Worm (Caenorhabditis elegans) whole organism, L1 larva: ENCODE results near the gene srh-71.

Source experiments
- alr-1 ChIP-seq: fragments of 200-800 bp; sonication (Bioruptor generic); optimal IDR thresholded peaks from 2 replicates; lab custom pipeline; 2018; ENCODE audit warnings: borderline replicate concordance, mild to moderate bottlenecking, missing genetic modification characterization, missing compliant biosample characterization
- aly-2 ChIP-seq: fragments of 150-350 bp; optimal IDR thresholded peaks from 2 replicates; lab custom pipeline; 2014; ENCODE audit warnings: missing biosample characterization, missing genetic modification characterization
- ceh-63 ChIP-seq: fragments of 200-800 bp; sonication (Bioruptor generic); optimal IDR thresholded peaks from 2 replicates; lab custom pipeline; 2018; ENCODE audit warnings: mild to moderate bottlenecking, missing genetic modification characterization, missing compliant biosample characterization
- ceh-8 ChIP-seq: fragments of 200-800 bp; sonication (Bioruptor generic); optimal IDR thresholded peaks from 2 replicates; lab custom pipeline; 2018; ENCODE audit warnings: mild to moderate bottlenecking, missing genetic modification characterization, moderate library complexity, missing compliant biosample characterization
- ceh-82 ChIP-seq, 3 experiments: fragments of 150-350 bp in 1 of 3; sonication (generic microtip) in 2 of 3; optimal IDR thresholded peaks; 2 replicates each; lab custom pipeline; 2014 to 2017; ENCODE audit warnings: missing biosample characterization in 3 of 3, missing genetic modification characterization in 3 of 3
- dpl-1 ChIP-seq, 3 experiments: fragments of 150-350 bp in 2 of 3; sonication (generic microtip) in 1 of 3; optimal IDR thresholded peaks; 2 replicates each; lab custom pipeline; 2014 to 2017; ENCODE audit warnings: missing biosample characterization in 3 of 3, missing genetic modification characterization in 3 of 3, missing genetic modification reagents in 3 of 3
- efl-1 ChIP-seq, 4 experiments: fragments of 150-350 bp; optimal IDR thresholded peaks in 3 of 4; peaks in 1 of 4; 1 replicate in 1 of 4; 2 replicates in 3 of 4; lab custom pipeline; 2014; ENCODE audit warnings: missing biosample characterization in 2 of 4, missing genetic modification characterization in 2 of 4, missing genetic modification reagents in 2 of 4
- efl-3 ChIP-seq: fragments of 200-800 bp; sonication (Bioruptor generic); optimal IDR thresholded peaks from 2 replicates; lab custom pipeline; 2018; ENCODE audit warnings: mild to moderate bottlenecking, missing genetic modification characterization, missing compliant biosample characterization
- egl-27 ChIP-seq, 2 experiments: fragments of 150-350 bp in 1 of 2; sonication (generic microtip); optimal IDR thresholded peaks; 3 replicates each; lab custom pipeline; 2017 to 2018; ENCODE audit warnings: missing biosample characterization in 2 of 2, missing genetic modification characterization in 2 of 2, missing genetic modification reagents in 2 of 2
- elt-3 ChIP-seq, 6 experiments: fragments of 150-350 bp in 1 of 6; sonication (generic microtip); optimal IDR thresholded peaks; 2 replicates each; lab custom pipeline; 2017 to 2018; ENCODE audit warnings: missing biosample characterization in 6 of 6, missing genetic modification characterization in 6 of 6, inconsistent platforms in 1 of 6
- ets-5 ChIP-seq: fragments of 200-800 bp; sonication (Bioruptor generic); IDR thresholded peaks from 2 replicates; pipeline ENCODE4 v1.3.6; 2022; ENCODE audit warnings: missing genetic modification characterization, missing compliant biosample characterization
- fkh-10 ChIP-seq: sonication (generic microtip); optimal IDR thresholded peaks from 2 replicates; lab custom pipeline; 2017; ENCODE audit warnings: missing biosample characterization, missing genetic modification reagents, missing genetic modification characterization
- fkh-4 ChIP-seq: sonication (generic microtip); optimal IDR thresholded peaks from 2 replicates; lab custom pipeline; 2016; ENCODE audit warnings: missing compliant biosample characterization, missing genetic modification characterization, borderline replicate concordance
- fkh-8 ChIP-seq: sonication (generic microtip); optimal IDR thresholded peaks from 2 replicates; lab custom pipeline; 2016; ENCODE audit warnings: mild to moderate bottlenecking, missing genetic modification characterization, missing compliant biosample characterization
- hlh-17 ChIP-seq: fragments of 200-800 bp; sonication (Bioruptor generic); optimal IDR thresholded peaks from 2 replicates; lab custom pipeline; 2018; ENCODE audit warnings: missing genetic modification characterization, mild to moderate bottlenecking, missing compliant biosample characterization, moderate library complexity, borderline replicate concordance
- hpl-2 ChIP-seq: fragments of 150-350 bp; optimal IDR thresholded peaks from 2 replicates; lab custom pipeline; 2014; ENCODE audit warnings: missing biosample characterization, missing genetic modification reagents, missing genetic modification characterization
- isw-1 ChIP-seq: fragments of 200-800 bp; sonication (Bioruptor generic); IDR thresholded peaks from 2 replicates; pipeline ENCODE4 v1.3.6; 2022; ENCODE audit warnings: missing genetic modification characterization, missing compliant biosample characterization
- lin-13 ChIP-seq: fragments of 150-350 bp; optimal IDR thresholded peaks from 2 replicates; lab custom pipeline; 2014; ENCODE audit warnings: missing biosample characterization, missing genetic modification reagents, missing genetic modification characterization
- lin-15B ChIP-seq: fragments of 150-350 bp; sonication (generic microtip); optimal IDR thresholded peaks from 3 replicates; lab custom pipeline; 2014; ENCODE audit warnings: missing biosample characterization, missing genetic modification characterization
- lin-35 ChIP-seq, 2 experiments: fragments of 150-350 bp; optimal IDR thresholded peaks; 2 replicates each; lab custom pipeline; 2014; ENCODE audit warnings: missing biosample characterization in 2 of 2, missing genetic modification characterization in 2 of 2, missing genetic modification reagents in 2 of 2
- lir-3 ChIP-seq: sonication (generic microtip); optimal IDR thresholded peaks from 2 replicates; lab custom pipeline; 2016; ENCODE audit warnings: mild to moderate bottlenecking, missing genetic modification characterization, moderate library complexity, missing compliant biosample characterization; ENCODE audit not compliant: poor library complexity
- mab-9 ChIP-seq: fragments of 200-800 bp; sonication (Bioruptor generic); IDR thresholded peaks from 2 replicates; pipeline ENCODE4 v1.3.6; 2022; ENCODE audit warnings: missing genetic modification reagents, missing genetic modification characterization, missing compliant biosample characterization
- nhr-47 ChIP-seq: sonication (generic microtip); optimal IDR thresholded peaks from 2 replicates; lab custom pipeline; 2016; ENCODE audit warnings: mild to moderate bottlenecking, missing genetic modification characterization, moderate library complexity, missing compliant biosample characterization
- nhr-71 ChIP-seq: sonication (generic microtip); optimal IDR thresholded peaks from 2 replicates; lab custom pipeline; 2016; ENCODE audit warnings: mild to moderate bottlenecking, missing genetic modification characterization, moderate library complexity, missing compliant biosample characterization
- nhr-84 ChIP-seq: sonication (generic microtip); optimal IDR thresholded peaks from 2 replicates; lab custom pipeline; 2017; ENCODE audit warnings: missing biosample characterization, missing genetic modification characterization
- nhr-85 ChIP-seq: sonication (generic microtip); peaks from one replicate; lab custom pipeline; 2016; ENCODE audit warnings: missing genetic modification characterization, inconsistent platforms, missing compliant biosample characterization
- nhr-90 ChIP-seq: sonication (generic microtip); optimal IDR thresholded peaks from 2 replicates; lab custom pipeline; 2016; ENCODE audit warnings: mild to moderate bottlenecking, missing genetic modification characterization, missing compliant biosample characterization; ENCODE audit not compliant: poor library complexity
- pag-3 ChIP-seq: sonication (generic microtip); optimal IDR thresholded peaks from 2 replicates; lab custom pipeline; 2017; ENCODE audit warnings: missing genetic modification characterization, mild to moderate bottlenecking, missing compliant biosample characterization, antibody characterized with exemption, borderline replicate concordance; ENCODE audit not compliant: insufficient read depth
- pqm-1 ChIP-seq: sonication (generic microtip); optimal IDR thresholded peaks from 3 replicates; lab custom pipeline; 2017; ENCODE audit warnings: missing biosample characterization, missing genetic modification characterization
- rnt-1 ChIP-seq: sonication (generic microtip); optimal IDR thresholded peaks from 2 replicates; lab custom pipeline; 2016; ENCODE audit warnings: mild to moderate bottlenecking, missing genetic modification characterization, moderate library complexity, missing compliant biosample characterization
- snu-23 ChIP-seq: sonication (generic microtip); optimal IDR thresholded peaks from 2 replicates; lab custom pipeline; 2016; ENCODE audit warnings: missing genetic modification characterization, missing compliant biosample characterization
- swsn-7 ChIP-seq: sonication (generic microtip); optimal IDR thresholded peaks from 2 replicates; lab custom pipeline; 2016; ENCODE audit warnings: missing genetic modification characterization, missing compliant biosample characterization
- unc-30 ChIP-seq: sonication (generic microtip); optimal IDR thresholded peaks from 2 replicates; lab custom pipeline; 2017; ENCODE audit warnings: missing biosample characterization, missing genetic modification characterization
- unc-86 ChIP-seq: sonication (generic microtip); optimal IDR thresholded peaks from 2 replicates; lab custom pipeline; 2016; ENCODE audit warnings: missing genetic modification characterization, missing compliant biosample characterization
- unc-98 ChIP-seq: fragments of 200-800 bp; sonication (Bioruptor generic); IDR thresholded peaks from 2 replicates; pipeline ENCODE4 v1.3.6; 2022; ENCODE audit warnings: missing genetic modification characterization, missing compliant biosample characterization
- vab-15 ChIP-seq: sonication (generic microtip); optimal IDR thresholded peaks from 2 replicates; lab custom pipeline; 2017; ENCODE audit warnings: missing genotype, mild to moderate bottlenecking, missing genetic modification characterization, missing compliant biosample characterization
- xbp-1 ChIP-seq: sonication (generic microtip); optimal IDR thresholded peaks from 2 replicates; lab custom pipeline; 2016; ENCODE audit warnings: missing genetic modification characterization, missing compliant biosample characterization
- zip-4 ChIP-seq: fragments of 200-800 bp; sonication (Bioruptor generic); optimal IDR thresholded peaks from 2 replicates; lab custom pipeline; 2018; ENCODE audit warnings: mild to moderate bottlenecking, missing genetic modification characterization, moderate library complexity, missing compliant biosample characterization

The srh-71 gene

DNA sequence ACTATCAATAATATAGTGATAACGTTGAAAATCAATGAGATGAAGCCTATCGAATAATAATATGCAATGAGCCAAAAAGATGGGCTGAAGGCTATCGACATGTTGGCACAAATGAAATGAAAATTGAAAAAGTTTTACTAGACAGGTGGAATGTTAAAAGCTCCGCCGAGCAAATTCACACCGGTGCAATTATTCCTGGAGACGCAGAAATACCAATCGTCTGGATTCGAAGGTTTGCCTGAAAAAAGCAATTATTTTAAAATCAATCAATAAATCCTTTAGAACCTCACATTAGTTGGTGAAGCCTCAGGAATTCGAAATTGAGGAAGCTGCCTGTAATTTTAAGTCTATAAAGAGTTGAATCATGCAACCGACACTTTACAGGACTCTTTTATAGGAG is 31.1 kb downstream of the srh-71 start, which contains the start of gene sri-32:
Gene sri-32 (minus strand): TSS at position 101 of the 400 bp plus-strand sequence.
- no peak for TF ChIP-seq snu-23 (GFP tag; lab: Kevin White, UChicago)
- no peak for TF ChIP-seq pqm-1 (tag; lab: Kevin White, UChicago)
- TF ChIP-seq nhr-85 (tag; lab: Kevin White, UChicago), result no peak
- no peak for TF ChIP-seq alr-1 (tag; lab: Kevin White, UChicago)

DNA sequence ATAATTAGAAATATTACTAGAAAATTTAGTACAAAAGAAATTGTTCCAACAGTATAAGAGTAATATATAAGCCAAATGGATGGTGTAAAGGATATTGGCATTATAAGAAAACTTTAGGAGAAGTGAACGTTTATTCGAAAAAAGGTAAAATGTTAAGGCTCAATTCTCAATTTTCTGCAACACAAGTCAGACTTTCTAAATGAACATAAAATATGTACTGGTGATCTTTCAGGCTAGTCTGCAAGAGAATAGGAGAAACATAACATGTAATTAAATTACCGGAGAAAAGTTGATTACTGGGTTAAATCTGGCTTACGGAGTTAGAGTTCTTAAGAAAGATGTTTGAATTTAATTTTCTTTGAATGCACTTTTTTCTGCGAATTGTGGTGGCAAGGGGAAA is 33.4 kb downstream of the srh-71 start, which contains the start of gene sri-33:
Gene sri-33 (minus strand): TSS at position 101 of the 400 bp plus-strand sequence.
- TF ChIP-seq dpl-1 (GFP tag; optimal IDR thresholded peaks at IDR 0.05; lab: Kevin White, UChicago) (no peak), nhr-84 (tag; lab: Kevin White, UChicago) (no peak), nhr-71 (tag; lab: Kevin White, UChicago) (no peak), aly-2 (no peak), isw-1 (GFP tag; lab: Robert Waterston, UW) (no peak), fkh-8 (tag; lab: Kevin White, UChicago) (peak; percentile 57), hlh-17 (GFP tag; lab: Kevin White, UChicago) (no peak)

DNA sequence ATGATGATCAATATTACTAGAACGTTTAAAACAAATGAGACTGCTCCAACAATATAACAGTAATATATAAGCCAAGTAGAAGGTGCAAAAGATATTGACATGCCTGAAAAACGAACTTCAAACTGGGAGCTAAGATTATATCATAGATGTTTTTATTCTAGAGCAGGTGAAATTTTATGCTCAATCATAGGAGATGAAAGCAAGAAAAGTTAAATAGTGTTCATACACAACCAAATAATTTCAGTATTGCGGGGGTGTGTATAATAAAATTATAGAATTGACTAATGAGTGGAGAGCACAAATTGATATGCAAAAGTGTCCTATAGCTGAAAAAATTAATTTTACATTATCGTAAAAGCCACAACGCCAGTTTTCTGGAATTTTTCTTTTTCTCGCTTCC is 35.7 kb downstream of the srh-71 start, which contains the start of gene sri-34:
Gene sri-34 (minus strand): TSS at position 101 of the 400 bp plus-strand sequence.
- TF ChIP-seq swsn-7 (tag; lab: Kevin White, UChicago) (no peak), ceh-8 (GFP tag; lab: Kevin White, UChicago) (no peak)

DNA sequence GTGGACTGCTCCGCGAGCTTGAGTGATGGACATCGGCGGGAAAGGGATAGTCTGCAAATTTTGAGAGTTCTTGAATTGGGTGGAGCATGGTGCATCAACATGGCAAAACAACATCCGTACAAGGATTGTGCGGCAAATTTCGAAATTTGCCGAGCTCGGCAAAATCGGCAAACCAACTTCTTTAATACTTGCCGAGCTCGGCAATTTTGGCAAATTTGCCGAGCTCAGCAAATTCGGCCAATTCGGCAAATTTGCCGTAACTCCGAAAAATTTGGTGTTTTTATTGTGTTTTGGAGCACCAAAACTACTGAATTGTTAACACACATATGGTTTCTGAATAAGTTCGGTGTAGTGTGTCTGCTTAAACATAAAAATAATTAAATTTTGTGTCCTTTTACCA is 46.8 kb downstream of the srh-71 start, which contains the start of gene fbxc-55:
Gene fbxc-55 (minus strand): TSS at position 101 of the 400 bp plus-strand sequence.
- TF ChIP-seq lin-13 (GFP tag; lab: Kevin White, UChicago), result no peak
- no peak for TF ChIP-seq ceh-63 (GFP tag; lab: Kevin White, UChicago)
- no peak for TF ChIP-seq swsn-7 (tag; lab: Kevin White, UChicago)
- TF ChIP-seq nhr-47 (tag; lab: Kevin White, UChicago), result no peak
- TF ChIP-seq unc-86, result no peak
- TF ChIP-seq nhr-84 (tag; lab: Kevin White, UChicago), result no peak
- TF ChIP-seq hpl-2 (GFP tag; lab: Kevin White, UChicago), result no peak
- no peak for TF ChIP-seq lin-35 (GFP tag; optimal IDR thresholded peaks at IDR 0.05; lab: Kevin White, UChicago)
- no peak for TF ChIP-seq lin-15B (tag; lab: Kevin White, UChicago)
- no peak for TF ChIP-seq ceh-82 (tag; optimal IDR thresholded peaks at IDR 0.05; lab: Kevin White, UChicago)
- TF ChIP-seq mab-9, result no peak
- TF ChIP-seq efl-3 (GFP tag; lab: Kevin White, UChicago), result no peak
- TF ChIP-seq fkh-4 (tag; lab: Kevin White, UChicago), result no peak
- no peak for TF ChIP-seq elt-3 (tag; optimal IDR thresholded peaks at IDR 0.05; lab: Kevin White, UChicago)
- no peak for TF ChIP-seq aly-2
- no peak for TF ChIP-seq isw-1 (GFP tag; lab: Robert Waterston, UW)
- no peak for TF ChIP-seq zip-4 (GFP tag; lab: Kevin White, UChicago)

ce11 chrII:3172176-3172575 is 48.9 kb downstream of the srh-71 start, which contains the start of gene Y27F2A.10:
TSS of gene Y27F2A.10 (minus strand) at chrII:3172276.
- TF ChIP-seq efl-1 (optimal IDR thresholded peaks at IDR 0.05; lab: Kevin White, UChicago) (no peak), efl-1 (GFP tag; optimal IDR thresholded peaks at IDR 0.05 in 1 of 2; lab: Kevin White, UChicago) (no peak), fkh-10 (GFP tag; lab: Kevin White, UChicago) (no peak), egl-27 (tag; optimal IDR thresholded peaks at IDR 0.05; lab: Kevin White, UChicago) (no peak), lir-3 (no peak), ets-5 (GFP tag; lab: Robert Waterston, UW) (no peak), hpl-2 (GFP tag; lab: Kevin White, UChicago) (no peak), zip-4 (GFP tag; lab: Kevin White, UChicago) (no peak), xbp-1 (tag; lab: Kevin White, UChicago) (no peak), pag-3 (tag; lab: Kevin White, UChicago) (no peak), unc-98 (GFP tag; lab: Robert Waterston, UW) (no peak), rnt-1 (tag; lab: Kevin White, UChicago) (no peak), aly-2 (no peak), vab-15 (no peak), unc-30 (tag; lab: Kevin White, UChicago) (no peak), nhr-90 (tag; lab: Kevin White, UChicago) (no peak)
- TF ChIP-seq, all 84 proteins: peak for 0
